Fruit fly (Drosophila melanogaster) whole organism, adult: ENCODE measurements around the gene Ir100a.
A peak's percentile ranks its signal among the peaks of the same experiment; 100 is the strongest.

Experiments
- CG12768 ChIP-seq: fragments of 200-800 bp; sonication (Bioruptor generic); optimal IDR thresholded peaks from 2 replicates; lab custom pipeline; 2017; ENCODE audit warnings: missing biosample characterization, missing genetic modification characterization, mild to moderate bottlenecking, moderate library complexity, missing genetic modification reagents
- CG1620 ChIP-seq: fragments of 200-800 bp; sonication (Bioruptor generic); optimal IDR thresholded peaks from 2 replicates; lab custom pipeline; 2016; ENCODE audit warnings: missing biosample characterization, missing genetic modification characterization
- CG33017 ChIP-seq: fragments of 200-800 bp; sonication (Bioruptor generic); optimal IDR thresholded peaks from 2 replicates; lab custom pipeline; 2018; ENCODE audit warnings: missing biosample characterization, mild to moderate bottlenecking, missing genetic modification characterization, moderate library complexity
- CG7045 ChIP-seq: fragments of 200-800 bp; sonication (Bioruptor generic); optimal IDR thresholded peaks from 2 replicates; lab custom pipeline; 2017; ENCODE audit warnings: missing biosample characterization, mild to moderate bottlenecking, missing genetic modification characterization
- CG7101 ChIP-seq: fragments of 200-800 bp; sonication (Bioruptor generic); optimal IDR thresholded peaks from 2 replicates; lab custom pipeline; 2018; ENCODE audit warnings: missing biosample characterization, mild to moderate bottlenecking, missing genetic modification characterization, moderate library complexity
- Clk ChIP-seq: fragments of 200-800 bp; sonication (Bioruptor generic); optimal IDR thresholded peaks from 2 replicates; lab custom pipeline; 2017; ENCODE audit warnings: missing biosample characterization, missing genetic modification characterization
- Hr96 ChIP-seq: fragments of 200-800 bp; sonication (Bioruptor generic); optimal IDR thresholded peaks from 2 replicates; lab custom pipeline; 2016; ENCODE audit warnings: missing biosample characterization, missing genetic modification characterization
- Mnt ChIP-seq: fragments of 200-800 bp; sonication (Bioruptor generic); optimal IDR thresholded peaks from 2 replicates; lab custom pipeline; 2016; ENCODE audit warnings: missing biosample characterization, mild to moderate bottlenecking, missing genetic modification characterization
- bab1 ChIP-seq: fragments of 200-800 bp; sonication (Bioruptor generic); optimal IDR thresholded peaks from 3 replicates; lab custom pipeline; 2019; ENCODE audit warnings: missing biosample characterization, mild to moderate bottlenecking, missing genetic modification characterization, moderate library complexity
- cnc ChIP-seq, 2 experiments: fragments of >200 bp; optimal IDR thresholded peaks; 2 replicates each; lab custom pipeline; 2017
- kay ChIP-seq: fragments of 200-800 bp; sonication (Bioruptor generic); peaks from one replicate; lab custom pipeline; 2016; ENCODE audit warnings: missing biosample characterization, missing genetic modification characterization, borderline replicate concordance
- ovo ChIP-seq: fragments of 200-800 bp; sonication (Bioruptor generic); optimal IDR thresholded peaks from 2 replicates; lab custom pipeline; 2016; ENCODE audit warnings: missing biosample characterization, missing genetic modification characterization
- pad ChIP-seq: fragments of 200-800 bp; sonication (Bioruptor generic); optimal IDR thresholded peaks from 3 replicates; lab custom pipeline; 2017; ENCODE audit warnings: missing biosample characterization, missing genetic modification characterization, mild to moderate bottlenecking, moderate library complexity, missing genetic modification reagents
- toe ChIP-seq: fragments of 200-800 bp; sonication (Bioruptor generic); optimal IDR thresholded peaks from 2 replicates; lab custom pipeline; 2016; ENCODE audit warnings: missing biosample characterization, missing genetic modification characterization

dm6 chr3R:31761529-31762009 lies 39.2 kb upstream of the Ir100a start, which contains the start of gene Smvt:
- TF ChIP-seq Mnt (no peak), Hr96 (GFP tag; lab: Kevin White, UChicago) (no peak), kay (no peak), bab1 (no peak), CG7045 (GFP tag; lab: Kevin White, UChicago) (no peak), CG1620 (GFP tag; lab: Kevin White, UChicago) (no peak), toe (GFP tag; lab: Kevin White, UChicago) (no peak), CG33017 (no peak), Clk (GFP tag; lab: Kevin White, UChicago) (no peak), CG12768 (GFP tag; lab: Kevin White, UChicago) (no peak), ovo (GFP tag; lab: Kevin White, UChicago) (no peak), pad (GFP tag; lab: Kevin White, UChicago) (no peak), cnc (optimal IDR thresholded peaks at IDR 0.05; lab: Kevin White, UChicago) (peak in 1 of 2 experiments; percentile 13), CG7101 (tag; lab: Kevin White, UChicago) (no peak)
